Comparison of ENCODE assay signal across 6 worm cellular contexts in the genomic region with DNA sequence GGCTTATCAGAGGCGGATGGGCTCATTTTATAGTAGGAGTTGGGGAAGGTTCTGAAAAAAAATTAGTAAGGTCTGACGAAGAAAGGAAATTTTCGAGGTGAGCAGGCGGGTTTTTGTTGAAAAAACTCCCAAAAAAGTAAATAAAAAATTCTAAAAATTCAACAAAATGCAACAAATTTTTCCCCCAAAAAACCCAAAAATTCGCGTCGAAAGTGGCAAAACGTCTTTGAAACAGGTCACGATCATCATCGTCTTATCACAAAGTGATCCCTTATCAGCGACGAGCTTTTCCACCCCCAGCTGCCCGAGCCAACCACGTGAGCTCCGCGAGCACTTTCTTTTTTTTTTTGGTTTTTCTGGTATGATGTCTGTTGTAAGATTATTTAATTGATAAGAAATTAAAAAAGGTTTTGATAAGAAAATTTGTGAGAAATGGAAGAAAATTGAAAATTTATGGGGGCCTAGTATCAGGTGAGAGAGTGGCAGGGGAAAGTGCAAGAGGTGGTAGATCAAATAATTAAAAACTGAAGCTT.
TF ChIP-seq lines count a peak whose summit lies in the region.

Gene Y48A6B.7 (minus strand): TSS at position 51 of the 533 bp plus-strand sequence.

TF ChIP-seq in whole organism, L1 larva, 84 proteins besides CTCF, POLR2A, EP300 and RAD21 (continues in another document):
- TF ChIP-seq nhr-90 (tag; optimal IDR thresholded peaks at IDR 0.05; lab: Kevin White, UChicago; ENCODE audit: poor library complexity) (peak; percentile 60), pqm-1 (tag; optimal IDR thresholded peaks at IDR 0.05; lab: Kevin White, UChicago) (peak; percentile 81), ama-1 (optimal IDR thresholded peaks at IDR 0.05; lab: Kevin White, UChicago) (no peak), elt-2 (tag; optimal IDR thresholded peaks at IDR 0.05; lab: Kevin White, UChicago) (peak; percentile 98), nhr-20 (tag; optimal IDR thresholded peaks at IDR 0.05; lab: Kevin White, UChicago) (peak; percentile 14), efl-1 (optimal IDR thresholded peaks at IDR 0.05; lab: Kevin White, UChicago) (no peak), efl-1 (GFP tag; optimal IDR thresholded peaks at IDR 0.05 in 1 of 2; lab: Kevin White, UChicago) (peak in 1 of 2 experiments; percentile 88), mdl-1 (tag; optimal IDR thresholded peaks at IDR 0.05; lab: Kevin White, UChicago) (peak in 1 of 2 experiments; percentile 74), tlp-1 (tag; optimal IDR thresholded peaks at IDR 0.05; lab: Kevin White, UChicago) (peak; percentile 0), mep-1 (tag; optimal IDR thresholded peaks at IDR 0.05; lab: Kevin White, UChicago) (no peak), ceh-90 (tag; optimal IDR thresholded peaks at IDR 0.05; lab: Kevin White, UChicago) (no peak), lsy-2 (tag; optimal IDR thresholded peaks at IDR 0.05; lab: Kevin White, UChicago) (peak in 1 of 2 experiments; percentile 24), jun-1 (tag; optimal IDR thresholded peaks at IDR 0.05; lab: Kevin White, UChicago) (peak; percentile 32)

TF ChIP-seq in whole organism, L2 larva, 48 proteins besides CTCF, POLR2A, EP300 and RAD21 (continues in another document):
- no peak for TF ChIP-seq unc-55 (GFP tag; optimal IDR thresholded peaks at IDR 0.05; lab: Kevin White, UChicago)
- no peak for TF ChIP-seq snpc-4 (tag; optimal IDR thresholded peaks at IDR 0.05; lab: Kevin White, UChicago)
- TF ChIP-seq nhr-6 (tag; optimal IDR thresholded peaks at IDR 0.05; lab: Kevin White, UChicago), result no peak
- peak; percentile 70 for TF ChIP-seq gmeb-1 (tag; optimal IDR thresholded peaks at IDR 0.05; lab: Kevin White, UChicago)
- no peak for TF ChIP-seq nhr-129 (tag; optimal IDR thresholded peaks at IDR 0.05; lab: Kevin White, UChicago)
- no peak for TF ChIP-seq peb-1 (tag; optimal IDR thresholded peaks at IDR 0.05; lab: Kevin White, UChicago)
- peak; percentile 31 for TF ChIP-seq sma-3 (GFP tag; optimal IDR thresholded peaks at IDR 0.05; lab: Kevin White, UChicago)
- peak; percentile 71 for TF ChIP-seq crh-2 (tag; optimal IDR thresholded peaks at IDR 0.05; lab: Kevin White, UChicago)
- no peak for TF ChIP-seq ztf-1 (GFP tag; conservative IDR thresholded peaks at IDR 0.05; lab: Robert Waterston, UW)
- TF ChIP-seq alr-1 (tag; optimal IDR thresholded peaks at IDR 0.05; lab: Kevin White, UChicago), result no peak
- peak; percentile 48 for TF ChIP-seq F13H6.1 (tag; optimal IDR thresholded peaks at IDR 0.05; lab: Kevin White, UChicago)
- TF ChIP-seq elt-1 (tag; optimal IDR thresholded peaks at IDR 0.05; lab: Kevin White, UChicago), result no peak
- TF ChIP-seq nhr-23 (tag; optimal IDR thresholded peaks at IDR 0.05; lab: Kevin White, UChicago), result no peak
- TF ChIP-seq nhr-21 (tag; optimal IDR thresholded peaks at IDR 0.05; lab: Kevin White, UChicago), result no peak
- no peak for TF ChIP-seq ztf-11 (tag; optimal IDR thresholded peaks at IDR 0.05; lab: Kevin White, UChicago)

TF ChIP-seq in whole organism, L3 larva, 47 proteins besides CTCF, POLR2A, EP300 and RAD21 (continues in another document):
- TF ChIP-seq mml-1 (tag; optimal IDR thresholded peaks at IDR 0.05; lab: Kevin White, UChicago) (no peak), snpc-4 (tag; optimal IDR thresholded peaks at IDR 0.05; lab: Kevin White, UChicago) (no peak), nfya-1 (tag; optimal IDR thresholded peaks at IDR 0.05; lab: Kevin White, UChicago; ENCODE audit: insufficient read depth) (peak; percentile 13), eor-1 (tag; optimal IDR thresholded peaks at IDR 0.05; lab: Kevin White, UChicago) (no peak), nhr-28 (tag; optimal IDR thresholded peaks at IDR 0.05; lab: Kevin White, UChicago) (no peak), pha-4 (tag; optimal IDR thresholded peaks at IDR 0.05; lab: Kevin White, UChicago) (peak; percentile 70), ztf-11 (tag; optimal IDR thresholded peaks at IDR 0.05; lab: Kevin White, UChicago) (no peak), sea-2 (GFP tag; optimal IDR thresholded peaks at IDR 0.05; lab: Kevin White, UChicago) (no peak), egl-27 (tag; optimal IDR thresholded peaks at IDR 0.05; lab: Kevin White, UChicago) (no peak), jun-1 (tag; optimal IDR thresholded peaks at IDR 0.05; lab: Kevin White, UChicago) (peak; percentile 20), nhr-67 (tag; optimal IDR thresholded peaks at IDR 0.05; lab: Kevin White, UChicago) (no peak), elt-1 (tag; optimal IDR thresholded peaks at IDR 0.05; lab: Kevin White, UChicago) (no peak), fos-1 (tag; optimal IDR thresholded peaks at IDR 0.05; lab: Kevin White, UChicago) (no peak), R02D3.7 (tag; optimal IDR thresholded peaks at IDR 0.05; lab: Kevin White, UChicago) (no peak), skn-1 (tag; optimal IDR thresholded peaks at IDR 0.05; lab: Kevin White, UChicago) (peak; percentile 36), pqm-1 (tag; optimal IDR thresholded peaks at IDR 0.05; lab: Kevin White, UChicago) (peak; percentile 99)

TF ChIP-seq in whole organism, L4 larva, 104 proteins besides CTCF, POLR2A, EP300 and RAD21 (continues in another document):
- TF ChIP-seq egl-43 (GFP tag; IDR thresholded peaks at IDR 0.05; lab: Robert Waterston, UW) (no peak), lin-15B (tag; optimal IDR thresholded peaks at IDR 0.05; lab: Kevin White, UChicago) (no peak), F26F4.8 (GFP tag; conservative IDR thresholded peaks at IDR 0.05; lab: Robert Waterston, UW) (no peak), unc-62 (GFP tag; optimal IDR thresholded peaks at IDR 0.05 in 1 of 2; lab: Kevin White, UChicago) (no peak), unc-62 (tag; optimal IDR thresholded peaks at IDR 0.05; lab: Kevin White, UChicago) (no peak), T20F7.1 (GFP tag; optimal IDR thresholded peaks at IDR 0.05; lab: Kevin White, UChicago) (no peak), ceh-32 (tag; optimal IDR thresholded peaks at IDR 0.05; lab: Kevin White, UChicago; ENCODE audit: poor library complexity) (no peak), hif-1 (tag; optimal IDR thresholded peaks at IDR 0.05; lab: Kevin White, UChicago) (no peak), gei-8 (GFP tag; optimal IDR thresholded peaks at IDR 0.05; lab: Kevin White, UChicago) (no peak), lin-29 (GFP tag; IDR thresholded peaks at IDR 0.05; lab: Robert Waterston, UW) (no peak), Y75B8A.6 (GFP tag; IDR thresholded peaks at IDR 0.05; lab: Robert Waterston, UW) (no peak), nhr-25 (tag; optimal IDR thresholded peaks at IDR 0.05; lab: Kevin White, UChicago; ENCODE audit: borderline replicate concordance, insufficient read depth) (no peak), hmg-1.1 (GFP tag; IDR thresholded peaks at IDR 0.05; lab: Robert Waterston, UW) (no peak), nhr-42 (GFP tag; IDR thresholded peaks at IDR 0.05; lab: Robert Waterston, UW) (no peak), ceh-20 (GFP tag; IDR thresholded peaks at IDR 0.05; lab: Robert Waterston, UW) (no peak), zfp-2 (tag; optimal IDR thresholded peaks at IDR 0.05; lab: Kevin White, UChicago) (no peak)

TF ChIP-seq in whole organism, late embryonic, 69 proteins besides CTCF, POLR2A, EP300 and RAD21:
- TF ChIP-seq Y22D7AL.16 (tag; optimal IDR thresholded peaks at IDR 0.05; lab: Kevin White, UChicago) (no peak), ceh-45 (GFP tag; IDR thresholded peaks at IDR 0.05; lab: Robert Waterston, UW) (no peak), pqm-1 (tag; optimal IDR thresholded peaks at IDR 0.05; lab: Kevin White, UChicago) (peak; percentile 62), ceh-22 (tag; optimal IDR thresholded peaks at IDR 0.05; lab: Kevin White, UChicago) (no peak), elt-2 (tag; optimal IDR thresholded peaks at IDR 0.05; lab: Kevin White, UChicago) (peak; percentile 58), ztf-16 (tag; optimal IDR thresholded peaks at IDR 0.05; lab: Kevin White, UChicago) (no peak)

TF ChIP-seq in whole organism, young adult, 124 proteins besides CTCF, POLR2A, EP300 and RAD21 (continues in another document):
- TF ChIP-seq tbp1 (GFP tag; optimal IDR thresholded peaks at IDR 0.05; lab: Kevin White, UChicago) (peak; percentile 16), dox-1 (GFP tag; IDR thresholded peaks at IDR 0.05; lab: Robert Waterston, UW) (peak; percentile 52; the same call in 1 of the 2 replicates), aptf-2 (GFP tag; conservative IDR thresholded peaks at IDR 0.05; lab: Robert Waterston, UW) (no peak), atf-7 (tag; optimal IDR thresholded peaks at IDR 0.05; lab: Kevin White, UChicago) (peak; percentile 55), lin-40 (tag; optimal IDR thresholded peaks at IDR 0.05; lab: Kevin White, UChicago) (peak; percentile 18), let-526 (GFP tag; IDR thresholded peaks at IDR 0.05; lab: Robert Waterston, UW) (no peak), D2030.7 (GFP tag; IDR thresholded peaks at IDR 0.05; lab: Robert Waterston, UW) (no peak), F49E8.2 (tag; optimal IDR thresholded peaks at IDR 0.05; lab: Kevin White, UChicago; ENCODE audit: insufficient read depth) (no peak), snpc-3.4 (tag; optimal IDR thresholded peaks at IDR 0.05; lab: Kevin White, UChicago) (no peak), nfyb-1 (GFP tag; IDR thresholded peaks at IDR 0.05; lab: Robert Waterston, UW) (peak; percentile 65; the same call in 1 of the 2 replicates), mcd-1 (GFP tag; IDR thresholded peaks at IDR 0.05; lab: Robert Waterston, UW) (0 out of 2 replicates have a peak, but pooled peaks have one; percentile 41), rcor-1 (GFP tag; IDR thresholded peaks at IDR 0.05; lab: Robert Waterston, UW) (no peak), let-607 (tag; optimal IDR thresholded peaks at IDR 0.05; lab: Kevin White, UChicago) (peak in 1 of 2 experiments; percentile 51), pbrm-1 (GFP tag; IDR thresholded peaks at IDR 0.05; lab: Robert Waterston, UW) (0 out of 2 replicates have a peak, but pooled peaks have one; percentile 24), lin-54 (GFP tag; optimal IDR thresholded peaks at IDR 0.05; lab: Kevin White, UChicago) (peak; percentile 11), nhr-27 (tag; optimal IDR thresholded peaks at IDR 0.05; lab: Kevin White, UChicago) (no peak), madf-10 (tag; optimal IDR thresholded peaks at IDR 0.05; lab: Kevin White, UChicago) (peak; percentile 16), nhr-80 (tag; optimal IDR thresholded peaks at IDR 0.05; lab: Kevin White, UChicago) (peak; percentile 98), ztf-3 (GFP tag; optimal IDR thresholded peaks at IDR 0.05; lab: Kevin White, UChicago) (no peak), F57C9.4 (tag; optimal IDR thresholded peaks at IDR 0.05; lab: Kevin White, UChicago) (no peak), snpc-4 (GFP tag; optimal IDR thresholded peaks at IDR 0.05; lab: Kevin White, UChicago) (no peak), snpc-4 (tag; optimal IDR thresholded peaks at IDR 0.05; lab: Kevin White, UChicago) (peak in 2 of 4 experiments; percentile 1 to 22), ekl-4 (GFP tag; IDR thresholded peaks at IDR 0.05; lab: Robert Waterston, UW) (no peak), lin-35 (GFP tag; optimal IDR thresholded peaks at IDR 0.05; lab: Kevin White, UChicago) (no peak), pha-4 (tag; optimal IDR thresholded peaks at IDR 0.05; lab: Kevin White, UChicago) (peak; percentile 63), bed-2 (GFP tag; IDR thresholded peaks at IDR 0.05; lab: Robert Waterston, UW) (no peak), ztf-6 (GFP tag; IDR thresholded peaks at IDR 0.05; lab: Robert Waterston, UW) (no peak)
